Worm (Caenorhabditis elegans): ENCODE results near the gene flp-5.

flp-5 gene

DNA sequence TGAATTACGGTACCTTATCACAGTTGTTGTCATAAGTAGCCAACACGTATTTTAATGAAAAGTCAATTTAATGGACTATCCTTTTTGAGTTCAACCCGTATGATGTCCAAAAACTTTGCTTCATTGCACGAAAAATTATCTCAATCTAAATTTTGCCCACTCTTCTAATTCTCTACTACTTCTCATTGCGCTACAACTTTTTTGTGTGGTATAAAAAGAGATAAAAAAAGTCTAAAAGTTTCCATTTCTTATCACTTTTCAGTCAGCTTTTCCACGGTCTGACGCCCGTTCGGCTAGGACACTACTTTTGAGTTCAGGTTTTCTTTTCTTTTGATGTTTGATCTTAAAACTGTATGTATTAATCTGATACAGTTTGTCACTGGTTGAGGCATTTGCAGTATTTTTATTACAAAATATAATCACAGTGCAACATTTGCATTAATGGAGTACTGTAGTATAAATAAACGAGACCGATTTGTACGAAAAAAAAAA lies 39.8 kb downstream of the flp-5 start:
- TF ChIP-seq ama-1 (optimal IDR thresholded peaks at IDR 0.05) (no peak), npax-4 (tag; optimal IDR thresholded peaks at IDR 0.05) (no peak), F13H6.1 (tag; optimal IDR thresholded peaks at IDR 0.05) (no peak), ceh-14 (tag; optimal IDR thresholded peaks at IDR 0.05) (no peak), ref-2 (tag; optimal IDR thresholded peaks at IDR 0.05) (no peak), elt-4 (tag; optimal IDR thresholded peaks at IDR 0.05) (no peak)

DNA sequence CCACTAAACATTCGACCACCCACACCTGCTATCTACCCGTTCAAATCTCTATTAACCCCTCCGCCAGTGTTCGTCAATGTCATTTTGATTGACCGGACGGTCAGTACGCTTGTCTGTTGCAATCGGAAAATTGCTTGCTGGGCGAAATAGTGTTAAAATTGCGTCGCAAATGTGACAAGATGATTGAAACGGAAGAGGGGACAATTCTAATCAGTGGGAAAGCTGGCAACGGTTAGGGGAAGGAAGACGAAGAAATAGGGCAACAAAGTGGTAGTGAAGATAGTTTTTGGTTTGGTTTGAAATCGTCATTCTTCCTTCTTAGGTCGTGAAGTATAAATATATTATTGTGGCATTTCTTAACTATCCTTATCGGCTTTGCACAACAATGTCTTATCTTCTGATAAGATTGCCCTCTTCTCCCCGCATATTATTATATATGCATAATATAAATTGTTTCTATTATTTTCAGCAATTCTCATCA lies 40.4 kb downstream of the flp-5 start:
- peak; percentile 2 for TF ChIP-seq tbx-2 (tag; optimal IDR thresholded peaks at IDR 0.05)
- peak; percentile 84 for TF ChIP-seq elt-2 (tag; optimal IDR thresholded peaks at IDR 0.05)
- TF ChIP-seq lim-6 (tag; optimal IDR thresholded peaks at IDR 0.05) = no peak
- no peak for TF ChIP-seq sox-2 (GFP tag; IDR thresholded peaks at IDR 0.05)
- no peak for TF ChIP-seq fax-1 (tag; optimal IDR thresholded peaks at IDR 0.05)
- TF ChIP-seq unc-55 (GFP tag; optimal IDR thresholded peaks at IDR 0.05) = peak; percentile 92
- no peak for TF ChIP-seq sdc-2 (tag; optimal IDR thresholded peaks at IDR 0.05)
- TF ChIP-seq K02D7.2 (tag; optimal IDR thresholded peaks at IDR 0.05) = no peak

ce11 chrX:8569159-8569558 lies 41.1 kb downstream of the flp-5 start:
- TF ChIP-seq ref-2 (tag; optimal IDR thresholded peaks at IDR 0.05) (peak; percentile 29), syd-9 (tag; optimal IDR thresholded peaks at IDR 0.05) (peak; percentile 14), unc-42 (tag; optimal IDR thresholded peaks at IDR 0.05) (no peak), ceh-19 (GFP tag; optimal IDR thresholded peaks at IDR 0.05) (peak; percentile 34), pat-9 (tag; optimal IDR thresholded peaks at IDR 0.05) (no peak), nfya-1 (tag; optimal IDR thresholded peaks at IDR 0.05) (peak; percentile 28), ceh-31 (tag; optimal IDR thresholded peaks at IDR 0.05) (peak; percentile 9), rnt-1 (tag; optimal IDR thresholded peaks at IDR 0.05) (peak; percentile 1), ceh-45 (GFP tag; IDR thresholded peaks at IDR 0.05) (no peak)

DNA sequence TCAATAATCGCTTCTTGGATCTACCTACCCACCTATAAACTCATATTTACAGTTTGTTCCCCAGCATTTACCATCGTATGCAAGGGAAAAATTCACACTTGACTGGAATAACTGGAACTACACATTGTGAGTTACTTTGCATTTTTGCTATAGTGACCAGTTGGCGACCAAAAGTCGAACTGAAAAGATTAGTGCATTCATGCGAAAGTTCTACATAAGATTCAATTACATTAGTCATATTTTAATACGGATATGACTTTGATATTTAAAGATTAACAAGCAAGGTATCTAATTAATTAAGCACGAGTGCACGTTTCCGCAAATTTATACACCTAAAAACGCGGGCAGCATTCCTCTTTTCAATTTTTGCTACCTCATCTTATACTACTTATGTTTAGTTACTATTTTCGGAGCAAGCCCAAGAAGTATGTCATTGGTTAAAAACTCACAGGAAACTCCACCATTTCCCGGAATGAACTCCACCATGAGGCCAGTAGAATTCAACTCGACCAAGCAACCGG lies 43.0 kb downstream of the flp-5 start, which contains the start of gene jmjd-3.1:
jmjd-3.1 (plus strand) TSS at position 51 of the 521 bp plus-strand sequence.
- TF ChIP-seq ama-1 (optimal IDR thresholded peaks at IDR 0.05) (no peak), ceh-6 (GFP tag; optimal IDR thresholded peaks at IDR 0.05) (no peak), sox-2 (GFP tag; IDR thresholded peaks at IDR 0.05) (no peak), pat-9 (tag; optimal IDR thresholded peaks at IDR 0.05) (no peak), T23F11.4 (GFP tag; optimal IDR thresholded peaks at IDR 0.05) (no peak), unc-42 (tag; optimal IDR thresholded peaks at IDR 0.05) (no peak), ceh-22 (tag; optimal IDR thresholded peaks at IDR 0.05) (no peak), pax-1 (tag; optimal IDR thresholded peaks at IDR 0.05) (no peak), fkh-10 (GFP tag; optimal IDR thresholded peaks at IDR 0.05) (no peak), ceh-19 (GFP tag; optimal IDR thresholded peaks at IDR 0.05) (no peak), dmd-4 (tag; optimal IDR thresholded peaks at IDR 0.05; ENCODE audit: borderline replicate concordance) (no peak), K02D7.2 (tag; optimal IDR thresholded peaks at IDR 0.05) (no peak), ceh-14 (tag; optimal IDR thresholded peaks at IDR 0.05) (no peak), che-1 (tag; optimal IDR thresholded peaks at IDR 0.05) (no peak)

ce11 chrX:8580217-8580616 lies 52.2 kb downstream of the flp-5 start, which contains the start of gene F18E9.4:
TSS of gene F18E9.4 (plus strand) at chrX:8580517.
- no peak for TF ChIP-seq ceh-6 (GFP tag; optimal IDR thresholded peaks at IDR 0.05)
- TF ChIP-seq pros-1 (tag; optimal IDR thresholded peaks at IDR 0.05) = no peak
- no peak for TF ChIP-seq npax-4 (tag; optimal IDR thresholded peaks at IDR 0.05)
- TF ChIP-seq madf-2 (tag; optimal IDR thresholded peaks at IDR 0.05) = no peak
